Worm (Caenorhabditis elegans) whole organism, L4/young adult: ENCODE results near the gene Y16E11A.4.

Experiments
- W03F9.2 ChIP-seq: fragments of 150-350 bp; optimal IDR thresholded peaks from 2 replicates; lab custom pipeline; 2014; ENCODE audit warnings: missing biosample characterization, missing genetic modification characterization
- him-1 ChIP-seq: sonication (generic microtip); optimal IDR thresholded peaks from 2 replicates; lab custom pipeline; 2016; ENCODE audit warnings: missing genotype, missing genetic modification reagents, missing genetic modification characterization, missing compliant biosample characterization

DNA sequence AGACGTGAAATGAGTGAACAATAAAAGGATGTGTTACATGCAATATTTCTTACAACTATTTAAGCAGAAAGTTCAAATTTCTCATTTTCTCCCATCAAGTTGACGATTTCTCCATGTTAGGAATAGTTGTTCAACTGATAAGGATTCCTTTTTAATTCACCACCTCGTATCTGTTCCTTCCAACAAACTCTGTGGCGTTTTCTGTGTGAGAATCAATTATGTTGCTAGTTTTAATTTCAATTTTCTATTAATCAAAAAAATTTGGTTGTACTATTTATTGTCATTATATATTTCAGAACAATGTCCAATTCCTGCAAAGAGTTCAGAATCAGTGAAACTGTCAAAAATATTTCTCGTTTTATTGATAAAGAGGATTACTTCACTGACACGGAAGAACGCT, 1.9 kb downstream of the Y16E11A.4 start, which contains the start of gene math-44:
- TF ChIP-seq W03F9.2 (tag; lab: Kevin White, UChicago): no peak
- no peak for TF ChIP-seq him-1
